Worm (Caenorhabditis elegans): ENCODE data around the gene F32D8.2.

DNA sequence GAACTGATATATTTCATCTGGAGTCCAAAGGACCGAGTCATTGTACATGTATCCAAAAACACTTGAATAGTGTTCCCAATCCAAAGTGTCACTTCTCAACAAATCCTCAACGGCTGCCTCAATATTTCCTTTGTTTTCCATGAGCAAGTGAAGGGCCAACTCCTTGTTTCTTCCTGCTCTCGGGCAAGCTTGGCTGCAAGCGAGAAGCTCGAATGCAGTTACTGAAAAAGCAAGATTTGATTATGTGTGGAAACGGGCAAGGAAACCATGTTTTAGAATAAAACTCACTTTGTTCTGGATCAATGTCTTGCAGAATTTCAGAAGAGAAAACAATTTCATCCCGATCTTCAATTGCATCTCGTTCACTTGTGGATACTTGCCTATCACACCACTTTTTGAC lies 29.4 kb upstream of the F32D8.2 start:
- TF ChIP-seq him-1 (tag; optimal IDR thresholded peaks at IDR 0.05) = no peak
- TF ChIP-seq W03F9.2 (tag; optimal IDR thresholded peaks at IDR 0.05) = no peak

Measured in whole organism, L4/young adult.